Fruit fly (Drosophila melanogaster) whole organism, wandering third instar larva: ENCODE measurements around the gene CG13813.

Source experiments
- Abd-B ChIP-seq: fragments of >200 bp; optimal IDR thresholded peaks from 2 replicates; lab custom pipeline; 2017; ENCODE audit warnings: missing biosample characterization, missing genetic modification characterization
- GATAd ChIP-seq: sonication (Bioruptor generic); optimal IDR thresholded peaks from 2 replicates; lab custom pipeline; 2016; ENCODE audit warnings: missing biosample characterization, missing genetic modification characterization
- Jra ChIP-seq: sonication (Bioruptor generic); optimal IDR thresholded peaks from 2 replicates; lab custom pipeline; 2016; ENCODE audit warnings: missing biosample characterization, missing genetic modification characterization
- br ChIP-seq: fragments of 200-800 bp; sonication (Bioruptor generic); optimal IDR thresholded peaks from 2 replicates; lab custom pipeline; 2016; ENCODE audit warnings: missing biosample characterization, missing genetic modification characterization
- sv ChIP-seq: fragments of 200-800 bp; sonication (Bioruptor generic); optimal IDR thresholded peaks from 3 replicates; lab custom pipeline; 2016; ENCODE audit warnings: missing biosample characterization, missing genetic modification characterization

- no peak for TF ChIP-seq Jra (GFP tag; lab: Kevin White, UChicago)
- TF ChIP-seq Abd-B: no peak
- TF ChIP-seq br (GFP tag; lab: Kevin White, UChicago): no peak
- TF ChIP-seq GATAd: no peak
- TF ChIP-seq sv (GFP tag; lab: Kevin White, UChicago): no peak
Observed at dm6 chr3L:20203587-20203986, 27.9 kb upstream of the CG13813 start, which contains the start of gene CG7298.
